Fruit fly (Drosophila melanogaster) whole organism, adult: ENCODE measurements around the gene SNF4Agamma.

Source experiments
- CG11617 ChIP-seq: fragments of 200-800 bp; sonication (Bioruptor generic); optimal IDR thresholded peaks from 2 replicates; lab custom pipeline; 2017; ENCODE audit warnings: mild to moderate bottlenecking, missing biosample characterization, missing genetic modification reagents, missing genetic modification characterization
- CG12768 ChIP-seq: fragments of 200-800 bp; sonication (Bioruptor generic); optimal IDR thresholded peaks from 2 replicates; lab custom pipeline; 2017; ENCODE audit warnings: missing biosample characterization, missing genetic modification characterization, mild to moderate bottlenecking, moderate library complexity, missing genetic modification reagents
- CG14711 ChIP-seq: fragments of 200-800 bp; sonication (Bioruptor generic); optimal IDR thresholded peaks from 2 replicates; lab custom pipeline; 2018; ENCODE audit warnings: missing biosample characterization, mild to moderate bottlenecking, missing genetic modification characterization, moderate library complexity
- CG1620 ChIP-seq: fragments of 200-800 bp; sonication (Bioruptor generic); optimal IDR thresholded peaks from 2 replicates; lab custom pipeline; 2016; ENCODE audit warnings: missing biosample characterization, missing genetic modification characterization
- CG33017 ChIP-seq: fragments of 200-800 bp; sonication (Bioruptor generic); optimal IDR thresholded peaks from 2 replicates; lab custom pipeline; 2018; ENCODE audit warnings: missing biosample characterization, mild to moderate bottlenecking, missing genetic modification characterization, moderate library complexity
- CG5204 ChIP-seq: fragments of 200-800 bp; sonication (Bioruptor generic); optimal IDR thresholded peaks from 2 replicates; lab custom pipeline; 2016; ENCODE audit warnings: missing biosample characterization, missing genetic modification characterization
- CG7045 ChIP-seq: fragments of 200-800 bp; sonication (Bioruptor generic); optimal IDR thresholded peaks from 2 replicates; lab custom pipeline; 2017; ENCODE audit warnings: missing biosample characterization, mild to moderate bottlenecking, missing genetic modification characterization
- CG7101 ChIP-seq: fragments of 200-800 bp; sonication (Bioruptor generic); optimal IDR thresholded peaks from 2 replicates; lab custom pipeline; 2018; ENCODE audit warnings: missing biosample characterization, mild to moderate bottlenecking, missing genetic modification characterization, moderate library complexity
- Clk ChIP-seq: fragments of 200-800 bp; sonication (Bioruptor generic); optimal IDR thresholded peaks from 2 replicates; lab custom pipeline; 2017; ENCODE audit warnings: missing biosample characterization, missing genetic modification characterization
- Crg-1 ChIP-seq: fragments of 200-800 bp; sonication (Bioruptor generic); optimal IDR thresholded peaks from 2 replicates; lab custom pipeline; 2016; ENCODE audit warnings: missing biosample characterization, missing genetic modification characterization
- Hr96 ChIP-seq: fragments of 200-800 bp; sonication (Bioruptor generic); optimal IDR thresholded peaks from 2 replicates; lab custom pipeline; 2016; ENCODE audit warnings: missing biosample characterization, missing genetic modification characterization
- Mnt ChIP-seq: fragments of 200-800 bp; sonication (Bioruptor generic); optimal IDR thresholded peaks from 2 replicates; lab custom pipeline; 2016; ENCODE audit warnings: missing biosample characterization, mild to moderate bottlenecking, missing genetic modification characterization
- bab1 ChIP-seq: fragments of 200-800 bp; sonication (Bioruptor generic); optimal IDR thresholded peaks from 3 replicates; lab custom pipeline; 2019; ENCODE audit warnings: missing biosample characterization, mild to moderate bottlenecking, missing genetic modification characterization, moderate library complexity
- cic ChIP-seq: fragments of 200-800 bp; sonication (Bioruptor generic); optimal IDR thresholded peaks from 2 replicates; lab custom pipeline; 2017; ENCODE audit warnings: missing biosample characterization, mild to moderate bottlenecking, missing genetic modification characterization, moderate library complexity
- cnc ChIP-seq, 2 experiments: fragments of >200 bp; optimal IDR thresholded peaks; 2 replicates each; lab custom pipeline; 2017
- kay ChIP-seq: fragments of 200-800 bp; sonication (Bioruptor generic); peaks from one replicate; lab custom pipeline; 2016; ENCODE audit warnings: missing biosample characterization, missing genetic modification characterization, borderline replicate concordance
- ovo ChIP-seq: fragments of 200-800 bp; sonication (Bioruptor generic); optimal IDR thresholded peaks from 2 replicates; lab custom pipeline; 2016; ENCODE audit warnings: missing biosample characterization, missing genetic modification characterization
- pad ChIP-seq: fragments of 200-800 bp; sonication (Bioruptor generic); optimal IDR thresholded peaks from 3 replicates; lab custom pipeline; 2017; ENCODE audit warnings: missing biosample characterization, missing genetic modification characterization, mild to moderate bottlenecking, moderate library complexity, missing genetic modification reagents
- tj ChIP-seq: fragments of 200-800 bp; sonication (Bioruptor generic); optimal IDR thresholded peaks from 3 replicates; lab custom pipeline; 2017; ENCODE audit warnings: missing biosample characterization, mild to moderate bottlenecking, missing genetic modification characterization, moderate library complexity
- toe ChIP-seq: fragments of 200-800 bp; sonication (Bioruptor generic); optimal IDR thresholded peaks from 2 replicates; lab custom pipeline; 2016; ENCODE audit warnings: missing biosample characterization, missing genetic modification characterization

Gene SNF4Agamma

DNA sequence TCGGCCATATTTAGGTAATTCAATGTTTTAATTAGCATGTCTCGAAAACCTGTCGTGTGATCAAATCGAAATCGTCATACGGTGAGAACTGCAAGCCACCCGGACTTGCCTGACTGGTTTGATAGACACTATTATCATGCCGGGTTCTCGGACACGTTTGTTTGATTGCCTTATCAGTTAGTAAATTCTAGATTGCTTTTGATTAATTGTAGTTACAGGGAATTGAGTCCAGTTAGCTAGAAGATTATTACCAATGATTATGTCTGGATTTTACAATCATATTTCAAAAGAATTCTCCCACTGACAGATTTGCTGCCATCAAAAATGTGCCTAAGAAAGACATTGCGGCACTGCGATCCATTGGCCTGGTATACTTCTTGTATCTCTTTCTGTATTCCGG is 30.8 kb upstream of the SNF4Agamma start:
- no peak for TF ChIP-seq pad (GFP tag; lab: Kevin White, UChicago)
- TF ChIP-seq cic (GFP tag; lab: Kevin White, UChicago) = no peak
- TF ChIP-seq Clk = no peak
- no peak for TF ChIP-seq CG1620
- no peak for TF ChIP-seq CG7101 (tag; lab: Kevin White, UChicago)
- no peak for TF ChIP-seq CG14711 (tag; lab: Kevin White, UChicago)
- no peak for TF ChIP-seq bab1 (GFP tag; lab: Kevin White, UChicago)

DNA sequence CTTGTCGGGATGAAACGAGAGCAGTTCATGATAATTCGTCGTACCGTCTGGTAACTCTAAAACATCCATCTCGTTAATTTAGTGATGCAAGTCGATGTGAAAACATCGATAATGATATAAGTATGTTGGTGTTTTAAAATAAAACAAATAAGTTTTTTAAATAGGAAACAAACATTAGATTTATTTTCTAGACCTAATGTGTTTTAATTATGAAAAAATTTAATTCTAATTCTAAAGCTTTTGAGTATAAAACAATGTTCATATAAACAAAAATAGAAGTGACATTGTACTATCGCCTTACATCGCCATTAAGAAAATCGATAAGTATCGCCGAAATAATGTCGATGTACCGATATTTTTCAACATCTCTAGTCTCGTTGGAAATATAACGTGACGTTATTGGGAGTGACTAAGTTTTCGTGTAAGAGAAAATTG is 29.5 kb upstream of the SNF4Agamma start, which contains the start of gene Rab11:
TSS of gene Rab11 (plus strand) at position 363 of the 435 bp plus-strand sequence.
- peak; percentile 26 for TF ChIP-seq pad (GFP tag; lab: Kevin White, UChicago)
- TF ChIP-seq CG7045 (GFP tag; lab: Kevin White, UChicago) = peak; percentile 39
- TF ChIP-seq CG7101 (tag; lab: Kevin White, UChicago) = peak; percentile 52
- TF ChIP-seq CG14711 (tag; lab: Kevin White, UChicago) = peak; percentile 39
- TF ChIP-seq Mnt = peak; percentile 62
- peak; percentile 60 for TF ChIP-seq CG1620
- TF ChIP-seq tj = peak; percentile 30
- peak; percentile 7 for TF ChIP-seq CG33017
- TF ChIP-seq CG12768 (GFP tag; lab: Kevin White, UChicago) = no peak
- peak; percentile 3 for TF ChIP-seq Clk
- no peak for TF ChIP-seq CG5204 (GFP tag; lab: Kevin White, UChicago)
- TF ChIP-seq bab1 (GFP tag; lab: Kevin White, UChicago) = peak; percentile 75
- peak; percentile 33 for TF ChIP-seq ovo
- peak; percentile 78 for TF ChIP-seq CG11617
- no peak for TF ChIP-seq kay (GFP tag; lab: Kevin White, UChicago)
- no peak for TF ChIP-seq Hr96
- peak; percentile 54 for TF ChIP-seq Crg-1 (GFP tag; lab: Kevin White, UChicago)
- TF ChIP-seq cic (GFP tag; lab: Kevin White, UChicago) = no peak

DNA sequence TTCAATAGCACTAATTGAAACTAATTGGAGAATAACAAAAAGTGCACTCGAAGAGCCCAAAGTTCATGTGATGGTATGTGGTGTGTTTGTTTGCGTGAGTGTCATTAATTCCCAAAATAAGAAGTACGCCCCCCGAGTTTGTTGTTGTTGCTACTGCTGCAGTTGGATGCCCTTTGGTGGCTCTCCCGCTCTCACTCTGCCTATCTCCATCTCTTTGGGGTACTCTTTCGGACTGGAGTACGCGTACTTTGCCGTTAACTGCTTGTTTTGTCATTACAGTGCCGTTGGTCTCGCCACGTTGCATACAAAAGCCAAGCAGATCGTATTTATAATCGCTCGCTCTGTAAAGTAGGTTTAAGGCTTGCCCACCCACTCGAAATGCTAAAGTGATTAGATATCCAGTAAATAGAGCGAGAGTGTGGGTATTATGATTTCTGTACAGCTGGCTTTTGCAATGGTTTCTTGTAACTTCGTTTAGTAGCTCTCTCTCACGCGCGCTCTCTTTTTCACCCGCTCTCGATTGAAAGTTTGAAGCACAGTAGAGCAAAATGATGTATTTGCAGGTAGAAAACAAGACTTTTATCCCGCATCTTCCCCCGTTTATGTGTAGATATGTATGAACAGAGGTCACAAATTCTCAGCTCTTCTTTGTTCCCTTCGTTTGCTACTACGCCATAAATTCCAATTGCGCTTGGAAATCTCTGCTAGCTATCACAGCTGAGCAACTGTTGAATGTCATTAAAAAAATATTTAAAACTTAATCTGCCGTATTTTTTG is 28.4 kb upstream of the SNF4Agamma start:
- TF ChIP-seq CG33017 (no peak), CG7045 (GFP tag; lab: Kevin White, UChicago) (no peak), Crg-1 (GFP tag; lab: Kevin White, UChicago) (no peak), bab1 (GFP tag; lab: Kevin White, UChicago) (no peak), CG7101 (tag; lab: Kevin White, UChicago) (no peak), Hr96 (no peak), kay (GFP tag; lab: Kevin White, UChicago) (no peak), cic (GFP tag; lab: Kevin White, UChicago) (peak; percentile 62), CG5204 (GFP tag; lab: Kevin White, UChicago) (no peak), ovo (peak; percentile 21), CG1620 (no peak), Mnt (peak; percentile 17), pad (GFP tag; lab: Kevin White, UChicago) (peak; percentile 91), CG12768 (GFP tag; lab: Kevin White, UChicago) (peak; percentile 64), Clk (no peak), tj (peak; percentile 8), CG11617 (no peak), cnc (optimal IDR thresholded peaks at IDR 0.05; lab: Kevin White, UChicago) (no peak), toe (GFP tag; lab: Kevin White, UChicago) (no peak)

DNA sequence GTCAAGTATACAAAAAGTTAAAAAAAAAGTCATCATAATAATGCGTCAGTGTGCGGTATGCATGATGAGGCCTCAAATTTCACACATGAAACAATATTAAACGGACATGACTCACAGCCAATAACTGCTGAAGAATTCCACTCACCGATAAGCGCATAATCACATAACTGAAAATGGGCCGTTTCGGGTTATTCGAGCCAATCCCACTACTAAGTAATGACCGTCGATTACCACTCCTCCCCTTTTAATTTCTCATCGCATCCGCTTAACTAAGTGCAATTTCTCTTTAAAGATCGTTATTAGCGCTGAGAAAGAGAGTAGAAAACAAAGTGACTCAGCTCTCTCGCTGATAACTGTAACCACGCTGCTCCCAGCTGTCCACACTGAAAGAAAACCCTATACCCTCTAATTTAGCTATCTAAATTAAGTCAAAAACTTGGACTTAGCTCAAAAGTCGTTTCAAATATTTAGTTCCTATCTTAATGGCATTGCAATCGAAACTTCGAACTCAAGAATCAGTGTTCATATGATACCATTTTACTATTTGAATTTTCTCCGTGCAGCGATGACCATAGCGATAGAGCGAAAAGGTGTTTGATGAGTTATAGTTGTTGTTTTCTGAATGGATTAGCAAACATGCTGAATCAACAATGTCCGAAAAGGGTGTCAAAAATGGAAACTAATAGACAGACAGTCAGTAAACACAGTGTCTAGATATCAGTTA is 27.6 kb upstream of the SNF4Agamma start:
- peak; percentile 48 for TF ChIP-seq Crg-1 (GFP tag; lab: Kevin White, UChicago)
- peak; percentile 58 for TF ChIP-seq CG1620
- peak; percentile 76 for TF ChIP-seq CG11617
- no peak for TF ChIP-seq CG5204 (GFP tag; lab: Kevin White, UChicago)
- no peak for TF ChIP-seq toe (GFP tag; lab: Kevin White, UChicago)
- TF ChIP-seq CG14711 (tag; lab: Kevin White, UChicago) = peak; percentile 75
- no peak for TF ChIP-seq kay (GFP tag; lab: Kevin White, UChicago)
- TF ChIP-seq pad (GFP tag; lab: Kevin White, UChicago) = no peak
- peak; percentile 57 for TF ChIP-seq CG12768 (GFP tag; lab: Kevin White, UChicago)
- TF ChIP-seq CG33017 = peak; percentile 86
- TF ChIP-seq Mnt = peak; percentile 43
- TF ChIP-seq ovo = peak; percentile 81
- TF ChIP-seq CG7101 (tag; lab: Kevin White, UChicago) = peak; percentile 77
- TF ChIP-seq cic (GFP tag; lab: Kevin White, UChicago) = peak; percentile 9
- no peak for TF ChIP-seq Hr96
- TF ChIP-seq bab1 (GFP tag; lab: Kevin White, UChicago) = peak; percentile 81
- TF ChIP-seq Clk = no peak
- TF ChIP-seq cnc (optimal IDR thresholded peaks at IDR 0.05; lab: Kevin White, UChicago) = no peak
- TF ChIP-seq tj = peak; percentile 40
- TF ChIP-seq CG7045 (GFP tag; lab: Kevin White, UChicago) = peak; percentile 7

DNA sequence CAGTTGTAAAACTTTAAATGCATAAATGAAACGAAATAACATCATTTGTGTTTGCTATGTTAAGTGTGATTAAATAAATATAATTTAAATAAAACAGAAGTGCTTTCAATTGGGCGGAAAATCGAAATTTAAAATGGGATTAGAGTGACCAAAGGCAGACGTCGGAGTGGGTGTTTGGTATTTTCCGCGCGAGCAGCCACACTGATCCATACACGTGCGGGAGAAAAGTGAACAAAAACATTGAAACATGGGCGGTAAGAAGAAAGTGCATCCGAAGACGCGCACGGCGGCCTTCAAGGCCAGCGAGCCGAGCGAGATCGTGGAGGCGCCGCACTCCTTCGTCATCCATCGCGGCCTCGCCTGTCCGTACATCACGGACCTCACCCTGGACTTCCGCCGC is 24.5 kb upstream of the SNF4Agamma start, which contains the start of gene ppan:
TSS of gene ppan (plus strand) at position 198 of the 400 bp plus-strand sequence.
- TF ChIP-seq CG7101 (tag; lab: Kevin White, UChicago) (peak; percentile 2), CG11617 (peak; percentile 13), CG12768 (GFP tag; lab: Kevin White, UChicago) (no peak), toe (GFP tag; lab: Kevin White, UChicago) (no peak), pad (GFP tag; lab: Kevin White, UChicago) (no peak), CG1620 (no peak), CG33017 (no peak), Mnt (peak; percentile 98), bab1 (GFP tag; lab: Kevin White, UChicago) (peak; percentile 49)
